Fruit fly (Drosophila melanogaster) whole organism, embryonic: ENCODE results near the gene CG32192.

Experiments
- Abd-B ChIP-seq: fragments of 200-800 bp; sonication (Bioruptor generic); optimal IDR thresholded peaks from 2 replicates; lab custom pipeline; 2018; ENCODE audit warnings: missing biosample characterization, mild to moderate bottlenecking, missing genetic modification characterization, moderate library complexity
- B-H2 ChIP-seq: fragments of 200-800 bp; sonication (Bioruptor generic); optimal IDR thresholded peaks from 2 replicates; lab custom pipeline; 2018; ENCODE audit warnings: missing biosample characterization, mild to moderate bottlenecking, missing genetic modification characterization
- BEAF-32 ChIP-seq: fragments of 200-800 bp; sonication (Bioruptor generic); optimal IDR thresholded peaks from 3 replicates; lab custom pipeline; 2017; ENCODE audit warnings: missing biosample characterization, missing genetic modification characterization, mild to moderate bottlenecking, moderate library complexity, missing genetic modification reagents
- CG10321 ChIP-seq: fragments of 200-800 bp; sonication (Bioruptor generic); IDR thresholded peaks from 2 replicates; pipeline ENCODE4 v1.3.6; 2022; ENCODE audit warnings: missing biosample characterization, missing genetic modification characterization
- CG10431 ChIP-seq: fragments of 200-800 bp; sonication (Bioruptor generic); optimal IDR thresholded peaks from 3 replicates; lab custom pipeline; 2018; ENCODE audit warnings: missing biosample characterization, mild to moderate bottlenecking, missing genetic modification characterization
- CG10959 ChIP-seq: fragments of 200-800 bp; sonication (Bioruptor generic); IDR thresholded peaks from 2 replicates; pipeline ENCODE4 v1.3.6; 2022; ENCODE audit warnings: missing biosample characterization, missing genetic modification characterization
- CG12104 ChIP-seq: fragments of 200-800 bp; sonication (Bioruptor generic); optimal IDR thresholded peaks from 3 replicates; lab custom pipeline; 2016; ENCODE audit warnings: missing biosample characterization, missing genetic modification characterization
- CG12391 ChIP-seq: fragments of 200-800 bp; sonication (Bioruptor generic); optimal IDR thresholded peaks from 3 replicates; lab custom pipeline; 2018; ENCODE audit warnings: missing biosample characterization, mild to moderate bottlenecking, missing genetic modification characterization, moderate library complexity
- CG12769 ChIP-seq: fragments of 200-800 bp; sonication (Bioruptor generic); optimal IDR thresholded peaks from 2 replicates; lab custom pipeline; 2019; ENCODE audit warnings: missing biosample characterization, mild to moderate bottlenecking, missing genetic modification characterization, moderate library complexity
- CG13296 ChIP-seq: fragments of 200-800 bp; sonication (Bioruptor generic); optimal IDR thresholded peaks from 3 replicates; lab custom pipeline; 2018; ENCODE audit warnings: missing biosample characterization, mild to moderate bottlenecking, missing genetic modification characterization
- CG14050 ChIP-seq: fragments of 200-800 bp; sonication (Bioruptor generic); IDR thresholded peaks from 3 replicates; pipeline ENCODE4 v1.3.6; 2022; ENCODE audit warnings: missing biosample characterization, missing genetic modification characterization
- CG1529 ChIP-seq: fragments of 200-800 bp; sonication (Bioruptor generic); optimal IDR thresholded peaks from 3 replicates; lab custom pipeline; 2018; ENCODE audit warnings: missing biosample characterization, missing genetic modification characterization
- CG16813 ChIP-seq: fragments of 200-800 bp; sonication (Bioruptor generic); IDR thresholded peaks from 3 replicates; pipeline ENCODE4 v1.3.6; 2022; ENCODE audit warnings: missing biosample characterization, missing genetic modification characterization; ENCODE audit not compliant: partially characterized antibody
- CG2129 ChIP-seq: fragments of 200-800 bp; sonication (Bioruptor generic); IDR thresholded peaks from 2 replicates; pipeline ENCODE4 v1.3.6; 2022; ENCODE audit warnings: missing biosample characterization, missing genetic modification characterization; ENCODE audit not compliant: partially characterized antibody
- CG2202 ChIP-seq: fragments of 200-800 bp; sonication (Bioruptor generic); optimal IDR thresholded peaks from 2 replicates; lab custom pipeline; 2018; ENCODE audit warnings: missing biosample characterization, mild to moderate bottlenecking, missing genetic modification characterization
- CG2712 ChIP-seq: fragments of 200-800 bp; optimal IDR thresholded peaks from 3 replicates; lab custom pipeline; 2019; ENCODE audit warnings: missing biosample characterization, mild to moderate bottlenecking, missing genetic modification characterization, moderate library complexity
- CG30020 ChIP-seq: fragments of 200-800 bp; optimal IDR thresholded peaks from 2 replicates; lab custom pipeline; 2019; ENCODE audit warnings: missing biosample characterization, mild to moderate bottlenecking, missing genetic modification characterization, moderate library complexity
- CG3407 ChIP-seq: fragments of 200-800 bp; sonication (Bioruptor generic); optimal IDR thresholded peaks from 2 replicates; lab custom pipeline; 2018; ENCODE audit warnings: missing biosample characterization, mild to moderate bottlenecking, missing genetic modification characterization
- CG42726 ChIP-seq: fragments of 200-800 bp; sonication (Bioruptor generic); IDR thresholded peaks from 2 replicates; pipeline ENCODE4 v1.3.6; 2022; ENCODE audit warnings: missing biosample characterization, missing genetic modification characterization; ENCODE audit not compliant: partially characterized antibody
- CG6791 ChIP-seq: fragments of 200-800 bp; sonication (Bioruptor generic); IDR thresholded peaks from 3 replicates; pipeline ENCODE4 v1.3.6; 2022; ENCODE audit warnings: missing biosample characterization, missing genetic modification characterization; ENCODE audit not compliant: partially characterized antibody
- CG8290 ChIP-seq, 3 experiments: fragments of 200-800 bp; sonication (Bioruptor generic); optimal IDR thresholded peaks; 2 replicates each; lab custom pipeline; 2016 to 2019; ENCODE audit warnings: missing biosample characterization in 3 of 3, missing genetic modification characterization in 3 of 3, mild to moderate bottlenecking in 2 of 3, moderate library complexity in 1 of 3
- Camta ChIP-seq: fragments of 200-800 bp; sonication (Bioruptor generic); optimal IDR thresholded peaks from 2 replicates; lab custom pipeline; 2016; ENCODE audit warnings: missing biosample characterization, missing genetic modification characterization
- Elba2 ChIP-seq: fragments of 200-800 bp; sonication (Bioruptor generic); optimal IDR thresholded peaks from 3 replicates; lab custom pipeline; 2016; ENCODE audit warnings: missing biosample characterization, missing genetic modification characterization
- GATAe ChIP-seq: fragments of 200-800 bp; sonication (Bioruptor generic); conservative IDR thresholded peaks from 2 replicates; pipeline ENCODE4 v1.3.6; 2022; ENCODE audit warnings: missing biosample characterization, missing genetic modification characterization
- HLH4C ChIP-seq: fragments of 200-800 bp; sonication (Bioruptor generic); IDR thresholded peaks from 3 replicates; pipeline ENCODE4 v1.3.6; 2022; ENCODE audit warnings: missing biosample characterization, missing genetic modification characterization; ENCODE audit not compliant: partially characterized antibody
- HLHmδ ChIP-seq: fragments of 200-800 bp; sonication (Bioruptor generic); optimal IDR thresholded peaks from 2 replicates; lab custom pipeline; 2018; ENCODE audit warnings: missing biosample characterization, mild to moderate bottlenecking, missing genetic modification characterization, moderate library complexity
- HmgD ChIP-seq: fragments of 200-800 bp; sonication (Bioruptor generic); optimal IDR thresholded peaks from 3 replicates; lab custom pipeline; 2016; ENCODE audit warnings: missing biosample characterization, missing genetic modification characterization
- MESR4 ChIP-seq: fragments of 200-800 bp; sonication (Bioruptor generic); optimal IDR thresholded peaks from 2 replicates; lab custom pipeline; 2018; ENCODE audit warnings: missing biosample characterization, mild to moderate bottlenecking, missing genetic modification characterization, moderate library complexity
- NK7.1 ChIP-seq: fragments of 200-800 bp; sonication (Bioruptor generic); optimal IDR thresholded peaks from 3 replicates; lab custom pipeline; 2016; ENCODE audit warnings: missing biosample characterization, missing genetic modification characterization
- Neu2 ChIP-seq: fragments of 200-800 bp; sonication (Bioruptor generic); optimal IDR thresholded peaks from 3 replicates; lab custom pipeline; 2016; ENCODE audit warnings: missing biosample characterization, missing genetic modification characterization, borderline replicate concordance
- Rx ChIP-seq: fragments of 200-800 bp; sonication (Bioruptor generic); IDR thresholded peaks from 2 replicates; pipeline ENCODE4 v1.3.6; 2022; ENCODE audit warnings: missing biosample characterization, missing genetic modification characterization
- Spps ChIP-seq: fragments of 200-800 bp; sonication (Bioruptor generic); optimal IDR thresholded peaks from 2 replicates; lab custom pipeline; 2018; ENCODE audit warnings: missing biosample characterization, mild to moderate bottlenecking, missing genetic modification characterization
- Xbp1 ChIP-seq: fragments of 200-800 bp; sonication (Bioruptor generic); optimal IDR thresholded peaks from 3 replicates; lab custom pipeline; 2016; ENCODE audit warnings: missing biosample characterization, mild to moderate bottlenecking, missing genetic modification characterization
- Xrp1 ChIP-seq: fragments of 200-800 bp; sonication (Bioruptor generic); IDR thresholded peaks from 2 replicates; pipeline ENCODE4 v1.3.6; 2022; ENCODE audit warnings: missing biosample characterization, missing genetic modification characterization
- ase ChIP-seq: fragments of 200-800 bp; sonication (Bioruptor generic); IDR thresholded peaks from 3 replicates; pipeline ENCODE4 v1.3.6; 2022; ENCODE audit warnings: missing biosample characterization, missing genetic modification characterization
- cg ChIP-seq: fragments of 200-800 bp; sonication (Bioruptor generic); optimal IDR thresholded peaks from 3 replicates; lab custom pipeline; 2019; ENCODE audit warnings: missing biosample characterization, mild to moderate bottlenecking, missing genetic modification characterization, moderate library complexity
- crc ChIP-seq: fragments of 200-800 bp; sonication (Bioruptor generic); optimal IDR thresholded peaks from 2 replicates; lab custom pipeline; 2016; ENCODE audit warnings: missing biosample characterization, missing genetic modification characterization
- crol ChIP-seq: fragments of 200-800 bp; sonication (Bioruptor generic); IDR thresholded peaks from 2 replicates; pipeline ENCODE4 v1.3.6; 2022; ENCODE audit warnings: missing biosample characterization, missing genetic modification characterization
- dpn ChIP-seq, 2 experiments: fragments of 200-800 bp; sonication (Bioruptor generic); optimal IDR thresholded peaks; 3 replicates each; lab custom pipeline; 2016; ENCODE audit warnings: missing biosample characterization in 2 of 2, missing genetic modification characterization in 2 of 2
- fd102C ChIP-seq: fragments of 200-800 bp; sonication (Bioruptor generic); optimal IDR thresholded peaks from 2 replicates; lab custom pipeline; 2018; ENCODE audit warnings: missing biosample characterization, mild to moderate bottlenecking, missing genetic modification characterization, moderate library complexity
- fd64A ChIP-seq: fragments of 200-800 bp; sonication (Bioruptor generic); optimal IDR thresholded peaks from 3 replicates; lab custom pipeline; 2018; ENCODE audit warnings: missing biosample characterization, mild to moderate bottlenecking, missing genetic modification characterization
- ftz-f1 ChIP-seq: fragments of 200-800 bp; sonication (Bioruptor generic); optimal IDR thresholded peaks from 2 replicates; lab custom pipeline; 2016; ENCODE audit warnings: missing biosample characterization, missing genetic modification characterization
- hbn ChIP-seq: fragments of 200-800 bp; sonication (Bioruptor generic); IDR thresholded peaks from 2 replicates; pipeline ENCODE4 v1.3.6; 2022; ENCODE audit warnings: missing biosample characterization, missing genetic modification characterization; ENCODE audit not compliant: partially characterized antibody
- hth ChIP-seq: fragments of >200 bp; optimal IDR thresholded peaks from 2 replicates; lab custom pipeline; 2017; ENCODE audit warnings: inconsistent platforms
- lab ChIP-seq: fragments of 200-800 bp; sonication (Bioruptor generic); optimal IDR thresholded peaks from 3 replicates; lab custom pipeline; 2017; ENCODE audit warnings: missing biosample characterization, missing genetic modification characterization, mild to moderate bottlenecking, moderate library complexity, missing genetic modification reagents
- psq ChIP-seq: fragments of 200-800 bp; sonication (Bioruptor generic); optimal IDR thresholded peaks from 2 replicates; lab custom pipeline; 2017; ENCODE audit warnings: missing biosample characterization, missing genetic modification characterization
- pzg ChIP-seq: fragments of 200-800 bp; sonication (Bioruptor generic); optimal IDR thresholded peaks from 3 replicates; lab custom pipeline; 2018; ENCODE audit warnings: missing biosample characterization, mild to moderate bottlenecking, missing genetic modification characterization, moderate library complexity
- sd ChIP-seq: fragments of 200-800 bp; sonication (Bioruptor generic); optimal IDR thresholded peaks from 3 replicates; lab custom pipeline; 2018; ENCODE audit warnings: missing biosample characterization, mild to moderate bottlenecking, missing genetic modification characterization, moderate library complexity
- sima ChIP-seq: fragments of 200-800 bp; sonication (Bioruptor generic); optimal IDR thresholded peaks from 2 replicates; lab custom pipeline; 2016; ENCODE audit warnings: missing biosample characterization, missing genetic modification characterization
- so ChIP-seq: fragments of 200-800 bp; sonication (Bioruptor generic); IDR thresholded peaks from 3 replicates; pipeline ENCODE4 v1.3.6; 2022; ENCODE audit warnings: missing biosample characterization, missing genetic modification characterization
- tap ChIP-seq: fragments of 200-800 bp; optimal IDR thresholded peaks from 3 replicates; lab custom pipeline; 2019; ENCODE audit warnings: missing biosample characterization, mild to moderate bottlenecking, missing genetic modification characterization, moderate library complexity

The CG32192 gene

dm6 chr3L:17991014-17991413 is 49.1 kb upstream of the CG32192 start (continued):
- no peak for TF ChIP-seq Neu2 (GFP tag; lab: Kevin White, UChicago)
- TF ChIP-seq CG10321, result 0 out of 2 replicates have a peak, but pooled peaks have one; percentile 27
- no peak for TF ChIP-seq CG12104 (GFP tag; lab: Kevin White, UChicago)
- peak; percentile 84 for TF ChIP-seq sd (tag; lab: Kevin White, UChicago)
- TF ChIP-seq Xbp1 (GFP tag; lab: Kevin White, UChicago), result no peak
- no peak for TF ChIP-seq dpn (GFP tag; optimal IDR thresholded peaks at IDR 0.05; lab: Kevin White, UChicago)
- TF ChIP-seq ase (GFP tag; lab: Robert Waterston, UW), result no peak
- TF ChIP-seq CG3407 (GFP tag; lab: Kevin White, UChicago), result no peak
- no peak for TF ChIP-seq CG10959 (GFP tag; lab: Robert Waterston, UW)
- no peak for TF ChIP-seq so (GFP tag; lab: Robert Waterston, UW)
- no peak for TF ChIP-seq hbn (GFP tag; lab: Robert Waterston, UW)
- no peak for TF ChIP-seq CG10431
- TF ChIP-seq tap, result no peak
- TF ChIP-seq CG14050, result no peak
- no peak for TF ChIP-seq Rx (GFP tag; lab: Robert Waterston, UW)
- TF ChIP-seq ftz-f1 (GFP tag; lab: Kevin White, UChicago), result peak; percentile 96
- no peak for TF ChIP-seq crc
- no peak for TF ChIP-seq CG12391 (tag; lab: Kevin White, UChicago)
- TF ChIP-seq HLHmδ, result no peak
- TF ChIP-seq Spps, result no peak
- no peak for TF ChIP-seq MESR4 (GFP tag; lab: Kevin White, UChicago)
- no peak for TF ChIP-seq CG42726 (GFP tag; lab: Robert Waterston, UW)
- TF ChIP-seq CG2712, result no peak
- peak; percentile 3 for TF ChIP-seq B-H2 (GFP tag; lab: Kevin White, UChicago)
- no peak for TF ChIP-seq fd102C (GFP tag; lab: Kevin White, UChicago)
- no peak for TF ChIP-seq CG6791
- TF ChIP-seq sima (GFP tag; lab: Kevin White, UChicago), result no peak
- no peak for TF ChIP-seq CG13296
- no peak for TF ChIP-seq CG16813 (GFP tag; lab: Robert Waterston, UW)
- TF ChIP-seq CG1529 (GFP tag; lab: Kevin White, UChicago), result no peak
- TF ChIP-seq CG2202 (tag; lab: Kevin White, UChicago), result no peak
- TF ChIP-seq pzg (GFP tag; lab: Kevin White, UChicago), result no peak
- no peak for TF ChIP-seq hth
- TF ChIP-seq cg (GFP tag; lab: Kevin White, UChicago), result no peak
- no peak for TF ChIP-seq Abd-B (GFP tag; lab: Kevin White, UChicago)
- TF ChIP-seq NK7.1 (GFP tag; lab: Kevin White, UChicago), result no peak
- TF ChIP-seq lab (GFP tag; lab: Kevin White, UChicago), result no peak
- TF ChIP-seq CG2129 (GFP tag; lab: Robert Waterston, UW), result no peak
- no peak for TF ChIP-seq BEAF-32 (GFP tag; lab: Kevin White, UChicago)
- TF ChIP-seq Elba2 (GFP tag; lab: Kevin White, UChicago), result no peak
- no peak for TF ChIP-seq Camta (GFP tag; lab: Kevin White, UChicago)
- TF ChIP-seq fd64A (GFP tag; lab: Kevin White, UChicago), result no peak
- TF ChIP-seq CG8290 (GFP tag; optimal IDR thresholded peaks at IDR 0.05; lab: Kevin White, UChicago), result no peak
- TF ChIP-seq CG8290 (tag; optimal IDR thresholded peaks at IDR 0.05; lab: Kevin White, UChicago), result no peak
- TF ChIP-seq CG12769, result peak; percentile 42
- no peak for TF ChIP-seq Xrp1
- TF ChIP-seq psq, result no peak
- no peak for TF ChIP-seq crol (GFP tag; lab: Robert Waterston, UW)
- no peak for TF ChIP-seq CG30020 (tag; lab: Kevin White, UChicago)
- TF ChIP-seq HLH4C (GFP tag; lab: Robert Waterston, UW), result no peak
- no peak for TF ChIP-seq HmgD
- no peak for TF ChIP-seq GATAe (GFP tag; lab: Robert Waterston, UW)
